Worm (Caenorhabditis elegans) whole organism, L3 larva: ENCODE data around the gene F46F2.5.
A peak's percentile ranks its signal among the peaks of the same experiment; 100 is the strongest.

ENCODE experiments used
- R02D3.7 ChIP-seq: fragments of 150-350 bp; optimal IDR thresholded peaks from 2 replicates; lab custom pipeline; 2014; ENCODE audit warnings: missing biosample characterization, missing genetic modification characterization
- ZK546.5 ChIP-seq: sonication (generic microtip); optimal IDR thresholded peaks from 2 replicates; lab custom pipeline; 2017; ENCODE audit warnings: missing biosample characterization, missing genetic modification characterization
- aly-2 ChIP-seq: fragments of 150-350 bp; optimal IDR thresholded peaks from 2 replicates; lab custom pipeline; 2014; ENCODE audit warnings: missing biosample characterization, missing genetic modification characterization
- ceh-16 ChIP-seq: sonication (generic microtip); optimal IDR thresholded peaks from 2 replicates; lab custom pipeline; 2017; ENCODE audit warnings: missing biosample characterization, missing genetic modification characterization
- ceh-28 ChIP-seq: fragments of 150-350 bp; optimal IDR thresholded peaks from 2 replicates; lab custom pipeline; 2014; ENCODE audit warnings: missing biosample characterization, missing genetic modification reagents, missing genetic modification characterization
- ceh-82 ChIP-seq: fragments of 150-350 bp; optimal IDR thresholded peaks from 2 replicates; lab custom pipeline; 2014; ENCODE audit warnings: missing biosample characterization, missing genetic modification characterization
- daf-12 ChIP-seq: fragments of 150-350 bp; optimal IDR thresholded peaks from 2 replicates; lab custom pipeline; 2014; ENCODE audit warnings: missing biosample characterization, missing genetic modification reagents, missing genetic modification characterization
- egl-27 ChIP-seq: sonication (generic microtip); optimal IDR thresholded peaks from 4 replicates; lab custom pipeline; 2017; ENCODE audit warnings: missing biosample characterization, missing genetic modification reagents, missing genetic modification characterization
- elt-1 ChIP-seq: fragments of 150-350 bp; optimal IDR thresholded peaks from 2 replicates; lab custom pipeline; 2014; ENCODE audit warnings: missing biosample characterization, missing genetic modification characterization
- elt-2 ChIP-seq: sonication (generic microtip); optimal IDR thresholded peaks from 2 replicates; lab custom pipeline; 2016; ENCODE audit warnings: missing genetic modification reagents, mild to moderate bottlenecking, missing genetic modification characterization, missing compliant biosample characterization
- elt-3 ChIP-seq, 3 experiments: fragments of 150-350 bp in 1 of 3; sonication (generic microtip) in 2 of 3; optimal IDR thresholded peaks; 2 replicates in 2 of 3; 4 replicates in 1 of 3; lab custom pipeline; 2014 to 2017; ENCODE audit warnings: missing biosample characterization in 3 of 3, missing genetic modification characterization in 3 of 3
- eor-1 ChIP-seq, 2 experiments: fragments of 150-350 bp; optimal IDR thresholded peaks; 2 replicates each; lab custom pipeline; 2014 to 2018; ENCODE audit warnings: missing biosample characterization in 2 of 2, missing genetic modification characterization in 2 of 2
- fkh-10 ChIP-seq: sonication (generic microtip); optimal IDR thresholded peaks from 2 replicates; lab custom pipeline; 2017; ENCODE audit warnings: missing biosample characterization, missing genetic modification reagents, missing genetic modification characterization
- fos-1 ChIP-seq: fragments of 150-350 bp; optimal IDR thresholded peaks from 2 replicates; lab custom pipeline; 2014; ENCODE audit warnings: missing biosample characterization, missing genetic modification characterization
- hmg-11 ChIP-seq: sonication (generic microtip); optimal IDR thresholded peaks from 2 replicates; lab custom pipeline; 2016; ENCODE audit warnings: missing genetic modification characterization, missing compliant biosample characterization
- jun-1 ChIP-seq: fragments of 150-350 bp; optimal IDR thresholded peaks from 2 replicates; lab custom pipeline; 2014; ENCODE audit warnings: missing biosample characterization, missing genetic modification reagents, missing genetic modification characterization
- lsy-12 ChIP-seq: sonication (generic microtip); optimal IDR thresholded peaks from 2 replicates; lab custom pipeline; 2016; ENCODE audit warnings: mild to moderate bottlenecking, missing genetic modification characterization, missing compliant biosample characterization
- mdl-1 ChIP-seq: fragments of 150-350 bp; optimal IDR thresholded peaks from 2 replicates; lab custom pipeline; 2014; ENCODE audit warnings: missing biosample characterization, missing genetic modification characterization
- mml-1 ChIP-seq: fragments of 150-350 bp; sonication (generic microtip); optimal IDR thresholded peaks from 3 replicates; lab custom pipeline; 2014; ENCODE audit warnings: missing biosample characterization, missing genetic modification characterization
- nfya-1 ChIP-seq: sonication (generic microtip); optimal IDR thresholded peaks from 2 replicates; lab custom pipeline; 2017; ENCODE audit warnings: missing genetic modification characterization, mild to moderate bottlenecking, missing compliant biosample characterization, antibody characterized with exemption, moderate library complexity; ENCODE audit not compliant: insufficient read depth
- nhr-12 ChIP-seq: fragments of 150-350 bp; optimal IDR thresholded peaks from 2 replicates; lab custom pipeline; 2014; ENCODE audit warnings: missing biosample characterization, missing genetic modification characterization
- nhr-23 ChIP-seq: fragments of 150-350 bp; optimal IDR thresholded peaks from 2 replicates; lab custom pipeline; 2014; ENCODE audit warnings: missing biosample characterization, missing genetic modification reagents, missing genetic modification characterization
- nhr-25 ChIP-seq: sonication (generic microtip); optimal IDR thresholded peaks from 2 replicates; lab custom pipeline; 2017; ENCODE audit warnings: missing biosample characterization, missing genetic modification characterization
- nhr-43 ChIP-seq: sonication (generic microtip); optimal IDR thresholded peaks from 2 replicates; lab custom pipeline; 2016; ENCODE audit warnings: mild to moderate bottlenecking, missing genetic modification characterization, missing compliant biosample characterization; ENCODE audit not compliant: poor library complexity, severe bottlenecking
- nhr-67 ChIP-seq: fragments of 150-350 bp; optimal IDR thresholded peaks from 2 replicates; lab custom pipeline; 2014; ENCODE audit warnings: missing biosample characterization, missing genetic modification characterization
- pha-4 ChIP-seq: fragments of 150-350 bp; optimal IDR thresholded peaks from 2 replicates; lab custom pipeline; 2014; ENCODE audit warnings: missing biosample characterization, missing genetic modification reagents, missing genetic modification characterization
- pqm-1 ChIP-seq: fragments of 150-350 bp; optimal IDR thresholded peaks from 2 replicates; lab custom pipeline; 2017; ENCODE audit warnings: missing biosample characterization, missing genetic modification characterization, inconsistent platforms
- sea-2 ChIP-seq: fragments of 150-350 bp; sonication (generic microtip); optimal IDR thresholded peaks from 4 replicates; lab custom pipeline; 2014; ENCODE audit warnings: missing biosample characterization, missing genetic modification reagents, missing genetic modification characterization
- tbx-2 ChIP-seq: sonication (generic microtip); optimal IDR thresholded peaks from 2 replicates; lab custom pipeline; 2016; ENCODE audit warnings: mild to moderate bottlenecking, missing genetic modification characterization, missing compliant biosample characterization
- unc-62 ChIP-seq: fragments of 150-350 bp; sonication (generic microtip); optimal IDR thresholded peaks from 4 replicates; lab custom pipeline; 2014; ENCODE audit warnings: missing biosample characterization, missing genetic modification reagents, missing genetic modification characterization
- ztf-11 ChIP-seq: fragments of 150-350 bp; optimal IDR thresholded peaks from 2 replicates; lab custom pipeline; 2014; ENCODE audit warnings: missing biosample characterization, missing genetic modification characterization

The F46F2.5 gene

DNA sequence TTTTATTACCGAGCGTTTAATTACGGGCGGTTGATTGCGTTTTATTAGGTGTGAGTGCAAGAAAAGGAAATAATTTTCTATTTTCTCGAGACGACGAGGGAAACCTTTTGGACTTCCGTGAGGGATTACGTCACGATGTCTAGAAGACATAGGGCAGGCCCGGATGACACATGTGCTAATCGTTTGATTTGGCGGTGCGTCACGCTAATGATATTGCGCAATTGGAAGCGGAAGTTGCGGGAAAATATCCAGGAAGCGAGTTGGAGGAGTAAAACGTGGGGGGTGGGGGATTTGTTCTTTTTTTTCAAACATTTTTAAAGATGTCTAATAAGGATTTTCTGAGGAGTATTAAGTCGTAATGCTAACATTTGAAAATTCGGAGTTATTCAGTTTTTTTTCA lies 2.1 kb downstream of the F46F2.5 start:
- TF ChIP-seq mdl-1 (no peak), tbx-2 (peak; percentile 15), nhr-23 (tag; lab: Kevin White, UChicago) (peak; percentile 33)

DNA sequence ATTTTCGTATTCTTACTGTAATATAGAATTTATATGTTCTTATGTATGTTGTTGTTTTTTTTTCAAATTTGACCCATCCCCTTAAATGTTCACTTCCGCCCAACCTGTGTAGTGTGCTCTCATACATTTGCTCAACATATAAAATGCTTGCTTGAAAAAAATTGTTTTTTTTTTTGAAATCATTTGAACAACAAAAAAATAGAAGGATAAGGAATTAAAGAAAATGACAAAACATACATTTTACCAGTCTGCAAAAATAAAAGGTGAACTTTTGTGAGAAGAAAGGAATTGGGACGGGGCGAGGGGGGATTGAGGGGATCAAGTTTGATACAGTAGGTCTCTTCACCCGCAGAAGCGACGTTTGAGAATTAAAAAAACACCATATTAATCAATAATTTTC lies 5.9 kb downstream of the F46F2.5 start:
- TF ChIP-seq elt-2 (peak; percentile 0), lsy-12 (peak; percentile 47), ceh-82 (no peak), nhr-23 (tag; lab: Kevin White, UChicago) (no peak)
- TF ChIP-seq, all 47 proteins: peak for 2

DNA sequence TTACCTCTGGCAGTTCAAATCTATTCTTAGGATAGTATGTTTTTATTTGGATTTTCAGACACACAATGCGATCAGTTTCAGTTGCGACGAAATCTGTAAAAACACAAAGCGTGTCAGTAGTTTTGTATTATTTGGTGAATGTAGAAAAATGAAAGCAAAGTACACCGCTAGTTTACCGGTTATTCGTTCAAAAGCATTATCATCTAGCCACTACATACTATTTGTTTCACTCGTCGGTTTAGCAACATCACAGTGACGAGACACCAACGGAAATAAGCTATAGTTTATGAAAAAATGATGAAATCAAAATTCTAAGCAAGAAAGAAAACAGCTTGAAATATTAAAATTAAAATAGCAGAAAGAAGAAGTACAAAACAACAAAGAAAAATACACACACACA lies 8.1 kb downstream of the F46F2.5 start:
- no peak for TF ChIP-seq daf-12 (tag; lab: Kevin White, UChicago)
- no peak for TF ChIP-seq nhr-67 (tag; lab: Kevin White, UChicago)
- no peak for TF ChIP-seq ZK546.5 (tag; lab: Kevin White, UChicago)
- no peak for TF ChIP-seq mml-1 (tag; lab: Kevin White, UChicago)
- no peak for TF ChIP-seq jun-1 (tag; lab: Kevin White, UChicago)
- TF ChIP-seq tbx-2: no peak
- no peak for TF ChIP-seq nhr-12
- TF ChIP-seq egl-27: no peak
- no peak for TF ChIP-seq nhr-23 (tag; lab: Kevin White, UChicago)
- no peak for TF ChIP-seq unc-62 (GFP tag; lab: Kevin White, UChicago)
- TF ChIP-seq nhr-25: no peak
- no peak for TF ChIP-seq sea-2
- no peak for TF ChIP-seq eor-1 (tag; optimal IDR thresholded peaks at IDR 0.05; lab: Kevin White, UChicago)
- no peak for TF ChIP-seq pha-4

DNA sequence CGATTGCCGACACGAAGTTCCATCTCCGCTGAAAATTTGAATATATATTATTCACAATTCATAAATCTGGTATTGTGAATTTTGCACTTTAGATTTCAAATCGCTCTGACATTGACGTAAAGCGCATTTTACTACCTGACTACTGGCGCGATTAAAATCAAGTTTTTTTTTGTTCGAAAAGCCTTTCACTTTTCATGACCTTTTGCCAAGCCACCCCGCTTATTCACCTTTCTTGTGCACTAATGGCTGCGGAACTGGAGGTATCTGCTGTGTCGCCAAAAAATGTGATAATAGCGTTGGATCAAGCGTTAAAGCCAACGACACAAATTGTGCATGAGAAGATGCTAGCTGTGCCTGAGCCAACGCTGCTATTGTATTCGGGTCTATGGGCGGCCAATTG lies 10.4 kb downstream of the F46F2.5 start:
- TF ChIP-seq tbx-2 (no peak), nhr-23 (tag; lab: Kevin White, UChicago) (peak; percentile 33), fkh-10 (GFP tag; lab: Kevin White, UChicago) (no peak), nhr-25 (peak; percentile 90), nfya-1 (peak; percentile 14)

DNA sequence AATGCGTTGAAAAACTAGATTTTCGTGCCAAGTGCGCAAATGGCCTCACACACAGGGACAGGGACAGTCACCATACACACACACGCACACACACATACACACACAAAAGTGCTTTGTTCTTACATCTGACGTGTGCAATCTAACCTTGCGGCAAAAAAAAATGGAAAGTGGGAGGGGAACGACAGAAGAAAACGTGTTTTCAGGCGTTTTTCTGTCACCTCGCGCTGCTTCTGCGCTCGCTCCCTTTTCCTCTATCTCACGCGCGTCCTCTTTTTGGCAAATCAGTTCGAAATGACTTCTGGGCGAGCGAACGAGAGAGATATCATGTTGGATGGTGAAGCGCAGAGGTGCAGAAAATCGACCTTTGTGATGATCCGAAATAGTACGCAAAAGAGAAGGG lies 11.6 kb downstream of the F46F2.5 start:
- TF ChIP-seq daf-12 (tag; lab: Kevin White, UChicago) (no peak), tbx-2 (peak; percentile 47), ceh-16 (no peak), ceh-28 (tag; lab: Kevin White, UChicago) (no peak), nfya-1 (peak; percentile 45), R02D3.7 (tag; lab: Kevin White, UChicago) (peak; percentile 12), lsy-12 (peak; percentile 79), nhr-43 (tag; lab: Kevin White, UChicago) (peak; percentile 87), mdl-1 (peak; percentile 39), ztf-11 (tag; lab: Kevin White, UChicago) (no peak), egl-27 (peak; percentile 81), elt-1 (tag; lab: Kevin White, UChicago) (peak; percentile 64), nhr-25 (peak; percentile 99), aly-2 (tag; lab: Kevin White, UChicago) (no peak), nhr-23 (tag; lab: Kevin White, UChicago) (peak; percentile 69), unc-62 (GFP tag; lab: Kevin White, UChicago) (peak; percentile 51), elt-3 (tag; optimal IDR thresholded peaks at IDR 0.05; lab: Kevin White, UChicago) (peak in 1 of 3 experiments; percentile 75), pqm-1 (tag; lab: Kevin White, UChicago) (peak; percentile 10), fos-1 (tag; lab: Kevin White, UChicago) (peak; percentile 2), sea-2 (no peak), hmg-11 (tag; lab: Kevin White, UChicago) (peak; percentile 47), elt-2 (peak; percentile 37)
